Fruit fly (Drosophila melanogaster): ENCODE measurements around the gene Or10a.
A peak's percentile ranks its signal among the peaks of the same experiment; 100 is the strongest.

The Or10a gene

DNA sequence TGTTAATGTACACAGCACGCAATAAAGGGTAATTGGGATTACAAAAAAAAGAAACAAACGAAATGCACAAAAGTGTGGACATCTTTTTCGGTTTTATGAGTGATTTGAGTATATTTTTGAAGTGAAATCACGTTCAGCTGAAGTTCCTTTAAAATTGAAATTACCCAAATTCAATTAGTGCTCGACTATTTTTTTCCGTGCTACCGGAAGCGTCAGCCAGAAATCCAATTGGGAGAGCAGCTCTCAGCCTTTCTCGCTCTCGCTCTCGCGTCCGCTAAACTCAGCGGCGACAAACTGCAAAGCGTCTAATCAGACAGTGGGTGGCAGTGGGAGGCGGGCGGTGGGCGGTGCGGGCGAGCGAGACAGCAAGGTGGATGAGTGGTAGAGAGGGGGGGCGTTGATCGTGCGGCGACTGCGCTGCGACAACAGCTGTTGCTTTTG, 6.1 kb upstream of the Or10a start (continued):
- peak; percentile 51 for TF ChIP-seq CG14710 (tag; optimal IDR thresholded peaks at IDR 0.05)
- peak; percentile 83 for TF ChIP-seq CG12391 (tag; optimal IDR thresholded peaks at IDR 0.05)
- TF ChIP-seq CG12769 (tag; optimal IDR thresholded peaks at IDR 0.05): peak; percentile 95
- peak; percentile 89 for TF ChIP-seq cwo (GFP tag; optimal IDR thresholded peaks at IDR 0.05)
- TF ChIP-seq CG6689 (GFP tag; IDR thresholded peaks at IDR 0.05): peak; percentile 87
- no peak for TF ChIP-seq Dp (GFP tag; optimal IDR thresholded peaks at IDR 0.05)
- TF ChIP-seq Elba2 (GFP tag; optimal IDR thresholded peaks at IDR 0.05): peak; percentile 59
- peak; percentile 90 for TF ChIP-seq lbe (GFP tag; optimal IDR thresholded peaks at IDR 0.05)
- peak; percentile 87 for TF ChIP-seq wdn (GFP tag; IDR thresholded peaks at IDR 0.05)
- peak; percentile 86 for TF ChIP-seq maf-S (GFP tag; optimal IDR thresholded peaks at IDR 0.05)
- no peak for TF ChIP-seq sc (optimal IDR thresholded peaks at IDR 0.05)
- TF ChIP-seq sc (GFP tag; optimal IDR thresholded peaks at IDR 0.05): peak; percentile 45
- TF ChIP-seq klu (GFP tag; IDR thresholded peaks at IDR 0.05): peak; percentile 80
- peak; percentile 89 for TF ChIP-seq CG13296 (GFP tag; optimal IDR thresholded peaks at IDR 0.05)
- peak; percentile 56 for TF ChIP-seq CG1832 (GFP tag; optimal IDR thresholded peaks at IDR 0.05)
- TF ChIP-seq kni (GFP tag; optimal IDR thresholded peaks at IDR 0.05): no peak

DNA sequence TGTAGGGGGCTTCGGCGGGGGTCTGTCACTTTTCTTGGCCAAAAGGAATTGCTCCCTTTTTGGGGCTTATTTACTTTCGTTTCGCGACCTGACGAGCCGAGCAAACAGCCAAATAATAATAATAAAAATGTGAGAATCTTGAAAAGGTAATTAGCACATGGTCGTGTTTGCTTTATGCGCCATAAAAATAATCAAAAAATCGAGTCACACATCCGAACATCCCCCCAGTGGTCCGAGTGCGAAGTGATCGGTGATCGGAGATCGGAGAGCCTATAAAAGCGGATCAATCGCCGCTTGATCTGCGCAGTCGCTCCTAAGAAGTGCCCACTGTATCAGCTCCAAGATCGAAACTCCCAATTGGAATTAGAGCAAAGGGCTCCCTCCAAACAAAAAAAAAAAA, 5.3 kb upstream of the Or10a start, which contains the start of gene Gs2:
Gs2 (plus strand) TSS at position 301 of the 400 bp plus-strand sequence.
- TF ChIP-seq Med (GFP tag) (peak; percentile 38), CG12659 (GFP tag; optimal IDR thresholded peaks at IDR 0.05) (no peak)

DNA sequence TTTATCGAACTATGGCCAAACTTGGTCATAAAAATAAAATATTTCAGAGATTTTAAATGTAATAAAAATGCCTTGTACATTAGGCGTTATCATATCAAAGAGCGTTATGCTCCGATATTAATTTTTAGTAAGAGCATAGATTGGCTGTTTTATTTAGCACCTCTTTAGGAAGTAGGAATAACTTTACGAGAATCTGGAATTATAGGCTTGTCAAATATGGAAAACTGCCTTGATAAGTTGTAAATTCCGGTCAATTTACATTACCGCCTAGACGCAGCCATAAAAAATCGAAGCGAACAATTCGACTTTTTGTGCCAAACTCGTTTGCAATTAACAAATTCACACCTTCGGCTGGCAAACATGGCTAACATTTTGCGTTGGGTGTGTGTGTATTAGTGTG, 4.8 kb upstream of the Or10a start:
- TF ChIP-seq NC2α (GFP tag; optimal IDR thresholded peaks at IDR 0.05) (no peak), Poxn (GFP tag; IDR thresholded peaks at IDR 0.05) (no peak), CG9437 (GFP tag; optimal IDR thresholded peaks at IDR 0.05) (peak; percentile 0), kay (GFP tag; optimal IDR thresholded peaks at IDR 0.05) (no peak), CG2678 (tag; optimal IDR thresholded peaks at IDR 0.05) (peak; percentile 23), CG8281 (tag; optimal IDR thresholded peaks at IDR 0.05) (no peak), sens (GFP tag) (peak; percentile 1), fu2 (GFP tag; optimal IDR thresholded peaks at IDR 0.05) (no peak), CG7839 (tag; optimal IDR thresholded peaks at IDR 0.05) (peak; percentile 4), Meics (GFP tag; optimal IDR thresholded peaks at IDR 0.05) (no peak), jigr1 (GFP tag; IDR thresholded peaks at IDR 0.05) (no peak), CG11456 (GFP tag; IDR thresholded peaks at IDR 0.05) (no peak), Rfx (GFP tag; IDR thresholded peaks at IDR 0.05) (peak; percentile 37; the same call in 1 of the 2 replicates), Lim3 (GFP tag; IDR thresholded peaks at IDR 0.05) (no peak), CG10366 (GFP tag; IDR thresholded peaks at IDR 0.05) (no peak), eyg (GFP tag; optimal IDR thresholded peaks at IDR 0.05) (no peak), CG18476 (GFP tag; optimal IDR thresholded peaks at IDR 0.05) (no peak), Deaf1 (tag; optimal IDR thresholded peaks at IDR 0.05) (no peak), cad (GFP tag; optimal IDR thresholded peaks at IDR 0.05) (no peak), Abd-B (GFP tag; optimal IDR thresholded peaks at IDR 0.05) (peak; percentile 18), CG17612 (GFP tag; IDR thresholded peaks at IDR 0.05) (no peak), NFAT (GFP tag; IDR thresholded peaks at IDR 0.05) (0 out of 2 replicates have a peak, but pooled peaks have one; percentile 7), Lpt (GFP tag; optimal IDR thresholded peaks at IDR 0.05) (no peak), Fer1 (GFP tag; optimal IDR thresholded peaks at IDR 0.05) (no peak), Ptx1 (GFP tag; IDR thresholded peaks at IDR 0.05) (0 out of 2 replicates have a peak, but pooled peaks have one; percentile 14), CG11504 (tag; optimal IDR thresholded peaks at IDR 0.05) (peak; percentile 16), Nf-YC (tag; optimal IDR thresholded peaks at IDR 0.05) (no peak), luna (GFP tag; optimal IDR thresholded peaks at IDR 0.05) (no peak), fd102C (GFP tag; optimal IDR thresholded peaks at IDR 0.05) (no peak), Dref (GFP tag; IDR thresholded peaks at IDR 0.05) (no peak), CG43689 (GFP tag; IDR thresholded peaks at IDR 0.05) (no peak)
